Fruit fly (Drosophila melanogaster): ENCODE measurements around the gene Trissin.

DNA sequence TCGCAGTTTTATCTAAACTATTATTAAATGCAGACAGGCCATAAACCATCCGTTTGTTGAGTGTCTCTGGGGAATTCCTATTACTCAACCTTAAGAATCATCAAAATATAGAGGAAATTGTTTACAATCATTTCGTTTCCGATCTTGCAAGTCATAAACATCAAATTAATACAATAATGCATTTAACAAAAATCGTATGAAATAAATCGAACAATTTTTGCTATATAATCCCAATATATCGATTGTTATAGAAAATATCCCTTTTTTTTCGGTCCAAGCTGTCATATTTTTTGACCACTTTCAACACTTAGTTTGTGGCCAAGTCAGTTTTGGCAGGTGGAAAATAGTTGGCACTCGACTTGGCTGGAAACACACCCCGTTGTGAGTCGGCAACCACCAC is 3.6 kb downstream of the Trissin start, which contains the start of gene B9d1:
- TF ChIP-seq pan (optimal IDR thresholded peaks at IDR 0.05) (no peak), Dll (optimal IDR thresholded peaks at IDR 0.05) (no peak), psq (optimal IDR thresholded peaks at IDR 0.05) (no peak)
